Worm (Caenorhabditis elegans): Measurements from ENCODE around the gene rbm-22.

rbm-22 gene

ce11 chrIV:10842705-10843364 lies 18.4 kb upstream of the rbm-22 start, which contains the start of gene T11G6.5:
T11G6.5 (minus strand) TSS chrIV:10842755.
- peak; percentile 41 for TF ChIP-seq unc-55 (GFP tag; optimal IDR thresholded peaks at IDR 0.05)
- peak; percentile 26 for TF ChIP-seq lin-13 (GFP tag; optimal IDR thresholded peaks at IDR 0.05)
- peak; percentile 7 for TF ChIP-seq F13H6.1 (tag; optimal IDR thresholded peaks at IDR 0.05)
- peak; percentile 19 for TF ChIP-seq nhr-129 (tag; optimal IDR thresholded peaks at IDR 0.05)
- peak; percentile 76 to 95 for TF ChIP-seq lsy-2 (tag; optimal IDR thresholded peaks at IDR 0.05)
- TF ChIP-seq aly-2 (tag; optimal IDR thresholded peaks at IDR 0.05): no peak
- TF ChIP-seq C34F6.9 (tag; optimal IDR thresholded peaks at IDR 0.05): peak; percentile 48
- no peak for TF ChIP-seq peb-1 (tag; optimal IDR thresholded peaks at IDR 0.05)

ce11 chrIV:10851136-10851535 lies 10.1 kb upstream of the rbm-22 start:
- TF ChIP-seq nhr-21 (tag; optimal IDR thresholded peaks at IDR 0.05) (no peak), ZK546.5 (tag; optimal IDR thresholded peaks at IDR 0.05) (no peak), nhr-129 (tag; optimal IDR thresholded peaks at IDR 0.05) (no peak), ceh-16 (tag; optimal IDR thresholded peaks at IDR 0.05) (no peak), sma-3 (GFP tag; optimal IDR thresholded peaks at IDR 0.05) (no peak), nhr-10 (tag; optimal IDR thresholded peaks at IDR 0.05) (no peak)

ce11 chrIV:10851833-10852232 lies 9.4 kb upstream of the rbm-22 start, which contains the start of gene T11G6.4:
T11G6.4 (minus strand) TSS chrIV:10851933.
- TF ChIP-seq sma-3 (GFP tag; optimal IDR thresholded peaks at IDR 0.05): no peak
- TF ChIP-seq ceh-82 (tag; optimal IDR thresholded peaks at IDR 0.05): no peak
- TF ChIP-seq lin-13 (GFP tag; optimal IDR thresholded peaks at IDR 0.05): no peak
- no peak for TF ChIP-seq elt-1 (tag; optimal IDR thresholded peaks at IDR 0.05)

ce11 chrIV:10852403-10852802 lies 8.8 kb upstream of the rbm-22 start:
- no peak for TF ChIP-seq egl-27 (tag; optimal IDR thresholded peaks at IDR 0.05)
- TF ChIP-seq fos-1 (tag; optimal IDR thresholded peaks at IDR 0.05): peak; percentile 23
- TF ChIP-seq F13H6.1 (tag; optimal IDR thresholded peaks at IDR 0.05): no peak
- no peak for TF ChIP-seq lin-11 (tag; optimal IDR thresholded peaks at IDR 0.05)
- no peak for TF ChIP-seq lin-39 (tag; optimal IDR thresholded peaks at IDR 0.05)
- TF ChIP-seq Y55F3AM.14 (GFP tag; optimal IDR thresholded peaks at IDR 0.05): no peak
- no peak for TF ChIP-seq snpc-4 (tag; optimal IDR thresholded peaks at IDR 0.05)
- TF ChIP-seq ztf-1 (GFP tag; conservative IDR thresholded peaks at IDR 0.05): no peak
- TF ChIP-seq lin-13 (GFP tag; optimal IDR thresholded peaks at IDR 0.05): no peak
- TF ChIP-seq unc-62 (GFP tag; optimal IDR thresholded peaks at IDR 0.05): no peak
- no peak for TF ChIP-seq sem-4 (tag; optimal IDR thresholded peaks at IDR 0.05)
- no peak for TF ChIP-seq skn-1 (tag; optimal IDR thresholded peaks at IDR 0.05)
- no peak for TF ChIP-seq ceh-82 (tag; optimal IDR thresholded peaks at IDR 0.05)
- peak; percentile 29 for TF ChIP-seq crh-2 (tag; optimal IDR thresholded peaks at IDR 0.05)
- TF ChIP-seq ceh-16 (tag; optimal IDR thresholded peaks at IDR 0.05): no peak
- no peak for TF ChIP-seq mbf-1 (tag; optimal IDR thresholded peaks at IDR 0.05)
- no peak for TF ChIP-seq gmeb-1 (tag; optimal IDR thresholded peaks at IDR 0.05)
- TF ChIP-seq ama-1 (optimal IDR thresholded peaks at IDR 0.05): no peak
- TF ChIP-seq peb-1 (tag; optimal IDR thresholded peaks at IDR 0.05): no peak
- TF ChIP-seq nhr-129 (tag; optimal IDR thresholded peaks at IDR 0.05): peak; percentile 2
- no peak for TF ChIP-seq nhr-6 (tag; optimal IDR thresholded peaks at IDR 0.05)
- TF ChIP-seq dmd-4 (tag; optimal IDR thresholded peaks at IDR 0.05): no peak
- peak in 1 of 2 experiments; percentile 45 for TF ChIP-seq lsy-2 (tag; optimal IDR thresholded peaks at IDR 0.05)
- no peak for TF ChIP-seq nhr-10 (tag; optimal IDR thresholded peaks at IDR 0.05)
- TF ChIP-seq zag-1 (tag; optimal IDR thresholded peaks at IDR 0.05): no peak
- TF ChIP-seq nhr-237 (tag; optimal IDR thresholded peaks at IDR 0.05): no peak
- TF ChIP-seq ztf-4 (tag; optimal IDR thresholded peaks at IDR 0.05): no peak
- no peak for TF ChIP-seq nhr-11 (tag; optimal IDR thresholded peaks at IDR 0.05)
- no peak for TF ChIP-seq sma-9 (GFP tag; optimal IDR thresholded peaks at IDR 0.05)
- TF ChIP-seq sma-9 (tag; optimal IDR thresholded peaks at IDR 0.05): no peak
- TF ChIP-seq alr-1 (tag; optimal IDR thresholded peaks at IDR 0.05): no peak
- peak; percentile 54 for TF ChIP-seq unc-55 (GFP tag; optimal IDR thresholded peaks at IDR 0.05)
- no peak for TF ChIP-seq nhr-25 (tag; optimal IDR thresholded peaks at IDR 0.05)
- TF ChIP-seq nhr-21 (tag; optimal IDR thresholded peaks at IDR 0.05): no peak
- no peak for TF ChIP-seq aly-2 (tag; optimal IDR thresholded peaks at IDR 0.05)
- TF ChIP-seq unc-39 (tag; optimal IDR thresholded peaks at IDR 0.05): no peak
- peak; percentile 56 for TF ChIP-seq blmp-1 (tag; optimal IDR thresholded peaks at IDR 0.05; ENCODE audit: insufficient read depth)
- no peak for TF ChIP-seq nhr-23 (tag; optimal IDR thresholded peaks at IDR 0.05)
- no peak for TF ChIP-seq ZK546.5 (tag; optimal IDR thresholded peaks at IDR 0.05)
- TF ChIP-seq C34F6.9 (tag; optimal IDR thresholded peaks at IDR 0.05): peak; percentile 46
- no peak for TF ChIP-seq elt-1 (tag; optimal IDR thresholded peaks at IDR 0.05)
- TF ChIP-seq ztf-11 (tag; optimal IDR thresholded peaks at IDR 0.05): no peak
